Fruit fly (Drosophila melanogaster): ENCODE results near the gene Ugt304A1.

Gene Ugt304A1

dm6 chr3R:11200885-11201421 is 25.7 kb upstream of the Ugt304A1 start (continued):
- TF ChIP-seq knrl (GFP tag; IDR thresholded peaks at IDR 0.05; ENCODE audit: partially characterized antibody) (no peak), CG1603 (tag; optimal IDR thresholded peaks at IDR 0.05) (peak; percentile 32), Drgx (GFP tag; IDR thresholded peaks at IDR 0.05) (peak; percentile 47), Fer3 (tag; optimal IDR thresholded peaks at IDR 0.05) (peak; percentile 63), Hr51 (GFP tag; optimal IDR thresholded peaks at IDR 0.05) (peak in 1 of 2 experiments; percentile 77), hb (GFP tag; IDR thresholded peaks at IDR 0.05; ENCODE audit: partially characterized antibody) (no peak), CG16779 (GFP tag; IDR thresholded peaks at IDR 0.05) (no peak), pita (GFP tag; optimal IDR thresholded peaks at IDR 0.05) (no peak), Dbx (GFP tag; IDR thresholded peaks at IDR 0.05) (peak; percentile 35; the same call in 1 of the 3 replicates), Myb (GFP tag; optimal IDR thresholded peaks at IDR 0.05) (no peak), CG1233 (GFP tag; optimal IDR thresholded peaks at IDR 0.05) (peak; percentile 58), CG3838 (GFP tag; optimal IDR thresholded peaks at IDR 0.05) (no peak), sob (GFP tag; IDR thresholded peaks at IDR 0.05) (peak; percentile 73; the same call in 1 of the 2 replicates), CG2889 (GFP tag; IDR thresholded peaks at IDR 0.05) (no peak), CG18262 (tag; optimal IDR thresholded peaks at IDR 0.05) (peak; percentile 50), Mad (GFP tag; optimal IDR thresholded peaks at IDR 0.05) (no peak), Med (GFP tag) (peak; percentile 77), Atf6 (GFP tag; IDR thresholded peaks at IDR 0.05) (peak; percentile 75; the same call in 1 of the 2 replicates), tx (GFP tag; optimal IDR thresholded peaks at IDR 0.05) (no peak), CG14050 (GFP tag; IDR thresholded peaks at IDR 0.05) (peak; percentile 29; the same call in 2 of the 3 replicates), pum (GFP tag; optimal IDR thresholded peaks at IDR 0.05) (no peak), CG1602 (GFP tag; optimal IDR thresholded peaks at IDR 0.05) (peak; percentile 9), nau (GFP tag; optimal IDR thresholded peaks at IDR 0.05) (peak; percentile 16), Chrac-16 (GFP tag; optimal IDR thresholded peaks at IDR 0.05) (peak; percentile 51), CG13775 (GFP tag; optimal IDR thresholded peaks at IDR 0.05) (peak; percentile 24), CG18619 (GFP tag; optimal IDR thresholded peaks at IDR 0.05) (peak; percentile 56), CG9932 (GFP tag; IDR thresholded peaks at IDR 0.05) (peak; percentile 40), zfh1 (GFP tag; IDR thresholded peaks at IDR 0.05) (peak; percentile 58; the same call in 1 of the 3 replicates), CG9215 (GFP tag; IDR thresholded peaks at IDR 0.05) (peak; percentile 41; the same call in 1 of the 2 replicates), zf30C (GFP tag; optimal IDR thresholded peaks at IDR 0.05) (no peak), CG8281 (tag; optimal IDR thresholded peaks at IDR 0.05) (peak; percentile 2), eve (GFP tag; optimal IDR thresholded peaks at IDR 0.05) (no peak), az2 (GFP tag; optimal IDR thresholded peaks at IDR 0.05) (peak; percentile 51), ap (GFP tag; IDR thresholded peaks at IDR 0.05) (no peak), CG10959 (GFP tag; IDR thresholded peaks at IDR 0.05) (no peak), CG15601 (tag; optimal IDR thresholded peaks at IDR 0.05) (no peak), disco-r (GFP tag; optimal IDR thresholded peaks at IDR 0.05) (no peak), CG12769 (tag; optimal IDR thresholded peaks at IDR 0.05) (peak; percentile 48), CG14014 (GFP tag; IDR thresholded peaks at IDR 0.05) (no peak), BtbVII (GFP tag; optimal IDR thresholded peaks at IDR 0.05) (peak; percentile 9), Camta (GFP tag; optimal IDR thresholded peaks at IDR 0.05) (no peak), fd64A (GFP tag; optimal IDR thresholded peaks at IDR 0.05) (no peak), Gug (GFP tag; IDR thresholded peaks at IDR 0.05) (peak; percentile 33; the same call in 1 of the 4 replicates), Dfd (GFP tag; optimal IDR thresholded peaks at IDR 0.05) (no peak), Ada2b (GFP tag; IDR thresholded peaks at IDR 0.05) (peak; percentile 57), HmgZ (tag; optimal IDR thresholded peaks at IDR 0.05) (peak; percentile 26), CG8388 (GFP tag; optimal IDR thresholded peaks at IDR 0.05) (peak; percentile 17), Pdp1 (GFP tag; optimal IDR thresholded peaks at IDR 0.05) (peak in 1 of 2 experiments; percentile 66), CG10267 (tag; optimal IDR thresholded peaks at IDR 0.05) (peak; percentile 15), cas (GFP tag; IDR thresholded peaks at IDR 0.05) (no peak)
